Fruit fly (Drosophila melanogaster) S2 (cell line): Measurements from ENCODE around the gene EMC1.
A peak's percentile ranks its signal among the peaks of the same experiment; 100 is the strongest.

Experiments
- CG8478 ChIP-seq: fragments of >200 bp; optimal IDR thresholded peaks from 2 replicates; lab custom pipeline; 2018
- CTCF ChIP-seq, 2 experiments: fragments of >200 bp; optimal IDR thresholded peaks; 2 replicates each; lab custom pipeline; 2018

DNA sequence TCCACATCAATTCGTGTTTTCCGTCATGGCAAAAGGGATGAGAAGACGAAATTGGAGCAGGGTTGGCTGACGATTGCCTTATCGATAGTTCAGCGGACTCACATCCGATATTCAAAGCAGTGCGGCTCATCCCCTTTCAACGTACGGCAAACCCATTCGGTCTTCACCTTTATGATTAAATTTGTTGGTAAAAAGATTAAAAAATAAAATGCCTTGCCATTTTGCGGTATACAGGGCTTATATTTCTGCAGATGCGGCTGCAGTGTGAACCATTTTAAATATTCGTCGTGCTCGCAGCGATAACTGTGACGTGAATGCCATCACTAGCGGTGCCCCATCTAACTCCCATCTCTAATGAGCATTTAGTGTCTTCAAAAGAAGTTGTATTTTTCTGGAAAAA lies at the start of gene EMC1, which contains the start of gene Taf7:
- peak; percentile 7 to 29 for TF ChIP-seq CTCF (optimal IDR thresholded peaks at IDR 0.05; lab: Kevin White, UChicago)
- no peak for TF ChIP-seq CG8478 (lab: Kevin White, UChicago)
